Worm (Caenorhabditis elegans) whole organism, L3 larva: ENCODE results near the gene col-155.

Experiments
- aly-2 ChIP-seq: fragments of 150-350 bp; optimal IDR thresholded peaks from 2 replicates; lab custom pipeline; 2014; ENCODE audit warnings: missing biosample characterization, missing genetic modification characterization
- ceh-82 ChIP-seq: fragments of 150-350 bp; optimal IDR thresholded peaks from 2 replicates; lab custom pipeline; 2014; ENCODE audit warnings: missing biosample characterization, missing genetic modification characterization
- ceh-9 ChIP-seq: sonication (generic microtip); optimal IDR thresholded peaks from 2 replicates; lab custom pipeline; 2018; ENCODE audit warnings: missing biosample characterization, missing genetic modification characterization
- elt-2 ChIP-seq: sonication (generic microtip); optimal IDR thresholded peaks from 2 replicates; lab custom pipeline; 2016; ENCODE audit warnings: missing genetic modification reagents, mild to moderate bottlenecking, missing genetic modification characterization, missing compliant biosample characterization
- fos-1 ChIP-seq: fragments of 150-350 bp; optimal IDR thresholded peaks from 2 replicates; lab custom pipeline; 2014; ENCODE audit warnings: missing biosample characterization, missing genetic modification characterization
- mdl-1 ChIP-seq: fragments of 150-350 bp; optimal IDR thresholded peaks from 2 replicates; lab custom pipeline; 2014; ENCODE audit warnings: missing biosample characterization, missing genetic modification characterization
- sea-2 ChIP-seq: fragments of 150-350 bp; sonication (generic microtip); optimal IDR thresholded peaks from 4 replicates; lab custom pipeline; 2014; ENCODE audit warnings: missing biosample characterization, missing genetic modification reagents, missing genetic modification characterization
- tbx-2 ChIP-seq: sonication (generic microtip); optimal IDR thresholded peaks from 2 replicates; lab custom pipeline; 2016; ENCODE audit warnings: mild to moderate bottlenecking, missing genetic modification characterization, missing compliant biosample characterization
- unc-39 ChIP-seq: sonication (generic microtip); optimal IDR thresholded peaks from 4 replicates; lab custom pipeline; 2017; ENCODE audit warnings: missing biosample characterization, missing genetic modification characterization
- zag-1 ChIP-seq: fragments of 150-350 bp; optimal IDR thresholded peaks from 2 replicates; lab custom pipeline; 2014; ENCODE audit warnings: missing biosample characterization, missing genetic modification characterization

DNA sequence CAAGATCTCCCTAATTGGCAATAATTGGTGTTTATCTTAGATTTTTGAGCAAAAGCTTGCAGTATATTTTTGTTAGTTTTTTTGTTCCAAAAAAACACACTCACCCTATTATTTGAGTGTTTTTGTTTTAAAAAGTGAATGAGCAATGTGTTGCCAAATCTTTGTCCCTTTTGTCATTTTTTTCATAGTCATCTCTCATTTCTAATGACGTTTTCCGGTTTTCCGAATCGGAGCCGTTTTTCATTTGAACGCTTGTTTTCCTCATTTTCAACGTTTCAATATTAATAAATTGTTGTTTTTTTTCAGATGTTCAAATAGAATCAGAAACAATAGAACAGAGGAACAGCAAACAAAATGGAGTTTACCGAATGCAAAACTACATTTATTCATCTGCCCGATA is 48.8 kb upstream of the col-155 start, which contains the start of gene dmsr-1:
- TF ChIP-seq mdl-1 (no peak), zag-1 (tag; lab: Kevin White, UChicago) (no peak), ceh-9 (tag; lab: Kevin White, UChicago) (no peak), ceh-82 (tag; lab: Kevin White, UChicago) (no peak), tbx-2 (tag; lab: Kevin White, UChicago) (no peak), unc-39 (tag; lab: Kevin White, UChicago) (no peak), aly-2 (tag; lab: Kevin White, UChicago) (no peak), sea-2 (no peak), elt-2 (tag; lab: Kevin White, UChicago) (no peak), fos-1 (tag; lab: Kevin White, UChicago) (no peak)
